Fruit fly (Drosophila melanogaster): ENCODE results near the gene CG7376.

The CG7376 gene

DNA sequence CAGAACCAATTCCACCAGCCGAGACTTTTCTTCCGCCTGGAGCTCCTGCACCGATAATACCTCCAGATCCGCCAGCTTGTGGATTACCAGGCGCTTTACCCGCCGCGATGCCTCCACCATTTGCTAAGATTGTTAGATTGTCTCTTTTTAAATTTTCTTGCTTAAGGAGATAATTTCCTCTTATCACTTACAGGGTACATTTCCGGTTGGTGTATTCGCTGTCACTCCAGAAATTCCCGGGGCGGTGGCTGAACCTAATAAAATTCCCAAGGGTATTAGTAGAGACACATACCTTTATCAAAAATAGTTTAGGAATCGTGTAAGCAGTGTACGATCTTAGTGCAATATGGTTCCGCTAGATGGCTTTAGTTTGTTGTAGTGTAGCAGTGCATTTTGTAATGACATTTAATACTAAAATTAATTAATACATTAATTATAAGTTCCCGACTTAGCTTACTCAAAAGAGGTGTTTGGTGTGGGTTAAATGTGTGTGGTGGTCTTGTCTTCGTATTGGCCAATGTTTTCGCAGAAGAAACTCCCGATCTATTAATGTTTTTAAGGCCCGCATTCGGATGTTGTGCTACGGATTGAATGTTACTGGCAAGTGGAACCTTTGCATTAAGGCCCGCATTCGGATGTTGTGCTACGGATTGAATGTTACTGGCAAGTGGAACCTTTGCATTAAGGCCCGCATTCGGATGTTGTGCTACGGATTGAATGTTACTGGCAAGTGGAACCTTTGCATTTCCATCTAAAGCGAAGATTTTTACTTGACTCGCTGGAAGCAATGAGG, 49.2 kb upstream of the CG7376 start (continued):
- TF ChIP-seq CG13894 (tag; optimal IDR thresholded peaks at IDR 0.05), result no peak
- peak; percentile 49 for TF ChIP-seq Spps (tag; optimal IDR thresholded peaks at IDR 0.05)
- no peak for TF ChIP-seq Atf-2 (GFP tag; optimal IDR thresholded peaks at IDR 0.05)
- TF ChIP-seq CG2678 (tag; optimal IDR thresholded peaks at IDR 0.05), result no peak
- TF ChIP-seq Antp (GFP tag; optimal IDR thresholded peaks at IDR 0.05), result peak; percentile 50
- peak; percentile 71 for TF ChIP-seq CG15011 (GFP tag; optimal IDR thresholded peaks at IDR 0.05)
- peak; percentile 83 for TF ChIP-seq CG7372 (GFP tag; IDR thresholded peaks at IDR 0.05)
- peak; percentile 52 for TF ChIP-seq grau (tag; optimal IDR thresholded peaks at IDR 0.05)
- TF ChIP-seq Meics (GFP tag; optimal IDR thresholded peaks at IDR 0.05), result peak; percentile 89
- TF ChIP-seq CG12071 (GFP tag; optimal IDR thresholded peaks at IDR 0.05), result peak; percentile 92
- TF ChIP-seq CG12299 (tag; optimal IDR thresholded peaks at IDR 0.05), result peak; percentile 16
- peak; percentile 73 for TF ChIP-seq stwl (tag; optimal IDR thresholded peaks at IDR 0.05)
- TF ChIP-seq CG13296 (GFP tag; optimal IDR thresholded peaks at IDR 0.05), result peak; percentile 85
- TF ChIP-seq Ssrp (tag; optimal IDR thresholded peaks at IDR 0.05), result peak; percentile 13
- peak; percentile 82 for TF ChIP-seq CG33213 (GFP tag; optimal IDR thresholded peaks at IDR 0.05)
- TF ChIP-seq NfI (GFP tag; optimal IDR thresholded peaks at IDR 0.05), result peak; percentile 90
- peak; percentile 41 for TF ChIP-seq Xrp1 (GFP tag; IDR thresholded peaks at IDR 0.05)
- peak; percentile 25 for TF ChIP-seq CG16863 (GFP tag; optimal IDR thresholded peaks at IDR 0.05)
- peak; percentile 46 for TF ChIP-seq Six4 (GFP tag; optimal IDR thresholded peaks at IDR 0.05)
- peak; percentile 81 for TF ChIP-seq CG11695 (GFP tag; IDR thresholded peaks at IDR 0.05)
- peak; percentile 26 for TF ChIP-seq gfzf (GFP tag; optimal IDR thresholded peaks at IDR 0.05)
- peak in 1 of 2 experiments; percentile 22 for TF ChIP-seq crp (GFP tag; optimal IDR thresholded peaks at IDR 0.05)
- TF ChIP-seq Sox100B (GFP tag; optimal IDR thresholded peaks at IDR 0.05), result peak; percentile 75
- TF ChIP-seq dmrt11E (tag; optimal IDR thresholded peaks at IDR 0.05), result peak; percentile 49
- TF ChIP-seq CG18619 (GFP tag; optimal IDR thresholded peaks at IDR 0.05), result peak; percentile 75
- peak; percentile 62 for TF ChIP-seq tap (tag; optimal IDR thresholded peaks at IDR 0.05)
- peak; percentile 97 for TF ChIP-seq CG30020 (tag; optimal IDR thresholded peaks at IDR 0.05)
- TF ChIP-seq PHDP (tag; optimal IDR thresholded peaks at IDR 0.05), result peak; percentile 73
- peak; percentile 88 for TF ChIP-seq CG6765 (GFP tag; optimal IDR thresholded peaks at IDR 0.05)
- TF ChIP-seq jing (GFP tag; optimal IDR thresholded peaks at IDR 0.05), result peak; percentile 41
- peak; percentile 94 for TF ChIP-seq chm (GFP tag; IDR thresholded peaks at IDR 0.05)
- TF ChIP-seq toy (GFP tag; IDR thresholded peaks at IDR 0.05), result peak; percentile 69; the same call in 1 of the 2 replicates
- TF ChIP-seq prd (optimal IDR thresholded peaks at IDR 0.05), result peak in 1 of 2 experiments; percentile 5
- TF ChIP-seq prd (GFP tag; IDR thresholded peaks at IDR 0.05), result no peak
- TF ChIP-seq CG2202 (tag; optimal IDR thresholded peaks at IDR 0.05), result peak; percentile 59
- TF ChIP-seq CG2199 (GFP tag; IDR thresholded peaks at IDR 0.05), result peak; percentile 75; the same call in 2 of the 3 replicates
- peak; percentile 96 for TF ChIP-seq CG31365 (tag; optimal IDR thresholded peaks at IDR 0.05)
- peak; percentile 10 for TF ChIP-seq sd (tag; optimal IDR thresholded peaks at IDR 0.05)
- no peak for TF ChIP-seq abd-A (tag; optimal IDR thresholded peaks at IDR 0.05)
- TF ChIP-seq salm (tag; optimal IDR thresholded peaks at IDR 0.05), result peak; percentile 54
- TF ChIP-seq Elba2 (GFP tag; optimal IDR thresholded peaks at IDR 0.05), result peak; percentile 52
- peak; percentile 49; the same call in 1 of the 2 replicates for TF ChIP-seq wdn (GFP tag; IDR thresholded peaks at IDR 0.05)
- TF ChIP-seq fd96Cb (tag; optimal IDR thresholded peaks at IDR 0.05), result peak; percentile 32
- TF ChIP-seq Sin3A (optimal IDR thresholded peaks at IDR 0.05), result peak; percentile 43
- TF ChIP-seq CkIIα-i1 (GFP tag; IDR thresholded peaks at IDR 0.05), result no peak; the same call in 1 of the 2 replicates
